Fruit fly (Drosophila melanogaster) whole organism, embryonic: ENCODE results near the gene Lrch.

ENCODE experiments used
- Antp ChIP-seq: fragments of 200-800 bp; sonication (Bioruptor generic); optimal IDR thresholded peaks from 3 replicates; lab custom pipeline; 2016; ENCODE audit warnings: missing biosample characterization, missing genetic modification characterization
- CG1024 ChIP-seq: fragments of 200-800 bp; sonication (Bioruptor generic); IDR thresholded peaks from 2 replicates; pipeline ENCODE4 v1.3.6; 2022; ENCODE audit warnings: missing biosample characterization, missing genetic modification characterization
- CG10267 ChIP-seq: fragments of 200-800 bp; sonication (Bioruptor generic); optimal IDR thresholded peaks from 2 replicates; lab custom pipeline; 2018; ENCODE audit warnings: missing biosample characterization, mild to moderate bottlenecking, missing genetic modification characterization, moderate library complexity
- CG11247 ChIP-seq: fragments of 200-800 bp; sonication (Bioruptor generic); IDR thresholded peaks from 2 replicates; pipeline ENCODE4 v1.3.6; 2022; ENCODE audit warnings: missing biosample characterization, missing genetic modification characterization
- CG17186 ChIP-seq: fragments of 200-800 bp; sonication (Bioruptor generic); optimal IDR thresholded peaks from 3 replicates; lab custom pipeline; 2017; ENCODE audit warnings: missing biosample characterization, missing genetic modification reagents, missing genetic modification characterization
- CG17568 ChIP-seq: fragments of 200-800 bp; sonication (Bioruptor generic); optimal IDR thresholded peaks from 2 replicates; lab custom pipeline; 2018; ENCODE audit warnings: missing biosample characterization, mild to moderate bottlenecking, missing genetic modification characterization, moderate library complexity
- CG1792 ChIP-seq: fragments of 200-800 bp; sonication (Bioruptor generic); optimal IDR thresholded peaks from 2 replicates; lab custom pipeline; 2016; ENCODE audit warnings: missing biosample characterization, missing genetic modification characterization
- CG18599 ChIP-seq: fragments of 200-800 bp; sonication (Bioruptor generic); optimal IDR thresholded peaks from 3 replicates; lab custom pipeline; 2017; ENCODE audit warnings: missing biosample characterization, missing genetic modification characterization, mild to moderate bottlenecking, moderate library complexity, missing genetic modification reagents
- CG31388 ChIP-seq: fragments of 200-800 bp; sonication (Bioruptor generic); optimal IDR thresholded peaks from 2 replicates; lab custom pipeline; 2016; ENCODE audit warnings: missing biosample characterization, missing genetic modification characterization
- CG33213 ChIP-seq: fragments of 200-800 bp; sonication (Bioruptor generic); optimal IDR thresholded peaks from 3 replicates; lab custom pipeline; 2016; ENCODE audit warnings: missing biosample characterization, missing genetic modification characterization
- CG34224 ChIP-seq: fragments of 200-800 bp; sonication (Bioruptor generic); IDR thresholded peaks from 3 replicates; pipeline ENCODE4 v1.3.6; 2022; ENCODE audit warnings: missing biosample characterization, missing genetic modification characterization; ENCODE audit not compliant: partially characterized antibody
- CG34422 ChIP-seq: fragments of 200-800 bp; sonication (Bioruptor generic); IDR thresholded peaks from 3 replicates; pipeline ENCODE4 v1.3.6; 2022; ENCODE audit warnings: missing biosample characterization, missing genetic modification characterization
- CG4854 ChIP-seq: fragments of 200-800 bp; sonication (Bioruptor generic); optimal IDR thresholded peaks from 2 replicates; lab custom pipeline; 2016; ENCODE audit warnings: missing biosample characterization, missing genetic modification characterization, inconsistent platforms
- CG6791 ChIP-seq: fragments of 200-800 bp; sonication (Bioruptor generic); IDR thresholded peaks from 3 replicates; pipeline ENCODE4 v1.3.6; 2022; ENCODE audit warnings: missing biosample characterization, missing genetic modification characterization; ENCODE audit not compliant: partially characterized antibody
- CG8281 ChIP-seq: fragments of 200-800 bp; sonication (Bioruptor generic); optimal IDR thresholded peaks from 2 replicates; lab custom pipeline; 2018; ENCODE audit warnings: missing biosample characterization, mild to moderate bottlenecking, missing genetic modification characterization, moderate library complexity
- D19B ChIP-seq: fragments of 200-800 bp; sonication (Bioruptor generic); optimal IDR thresholded peaks from 2 replicates; lab custom pipeline; 2017; ENCODE audit warnings: missing biosample characterization, mild to moderate bottlenecking, missing genetic modification characterization
- Dbx ChIP-seq: fragments of 200-800 bp; sonication (Bioruptor generic); IDR thresholded peaks from 3 replicates; pipeline ENCODE4 v1.3.6; 2022; ENCODE audit warnings: missing biosample characterization, missing genetic modification characterization
- Dip3 ChIP-seq: fragments of 200-800 bp; sonication (Bioruptor generic); optimal IDR thresholded peaks from 3 replicates; lab custom pipeline; 2016; ENCODE audit warnings: missing biosample characterization, missing genetic modification characterization
- GATAe ChIP-seq: fragments of 200-800 bp; sonication (Bioruptor generic); conservative IDR thresholded peaks from 2 replicates; pipeline ENCODE4 v1.3.6; 2022; ENCODE audit warnings: missing biosample characterization, missing genetic modification characterization
- H2.0 ChIP-seq: fragments of 200-800 bp; sonication (Bioruptor generic); IDR thresholded peaks from 2 replicates; pipeline ENCODE4 v1.3.6; 2022; ENCODE audit warnings: missing biosample characterization, missing genetic modification characterization
- HLH54F ChIP-seq: fragments of 200-800 bp; sonication (Bioruptor generic); optimal IDR thresholded peaks from 3 replicates; lab custom pipeline; 2016; ENCODE audit warnings: missing biosample characterization, missing genetic modification characterization
- Hmr ChIP-seq: fragments of 200-800 bp; sonication (Bioruptor generic); optimal IDR thresholded peaks from 3 replicates; lab custom pipeline; 2017; ENCODE audit warnings: mild to moderate bottlenecking, missing biosample characterization, missing genetic modification reagents, missing genetic modification characterization
- Hr78 ChIP-seq, 2 experiments: fragments of 200-800 bp in 1 of 2; fragments of >200 bp in 1 of 2; sonication (Bioruptor generic) in 1 of 2; optimal IDR thresholded peaks; 2 replicates each; lab custom pipeline; 2017 to 2019; ENCODE audit warnings: missing biosample characterization in 2 of 2, missing genetic modification characterization in 2 of 2, mild to moderate bottlenecking in 1 of 2, moderate library complexity in 1 of 2
- Neu2 ChIP-seq: fragments of 200-800 bp; sonication (Bioruptor generic); optimal IDR thresholded peaks from 3 replicates; lab custom pipeline; 2016; ENCODE audit warnings: missing biosample characterization, missing genetic modification characterization, borderline replicate concordance
- Oaz ChIP-seq: fragments of 200-800 bp; sonication (Bioruptor generic); IDR thresholded peaks from 2 replicates; pipeline ENCODE4 v1.3.6; 2022; ENCODE audit warnings: missing biosample characterization, missing genetic modification characterization
- Oli ChIP-seq: fragments of 200-800 bp; sonication (Bioruptor generic); optimal IDR thresholded peaks from 2 replicates; lab custom pipeline; 2018; ENCODE audit warnings: missing biosample characterization, mild to moderate bottlenecking, missing genetic modification characterization, moderate library complexity
- PHDP ChIP-seq: fragments of 200-800 bp; sonication (Bioruptor generic); optimal IDR thresholded peaks from 3 replicates; lab custom pipeline; 2018; ENCODE audit warnings: missing biosample characterization, mild to moderate bottlenecking, missing genetic modification characterization, moderate library complexity
- Ravus ChIP-seq: fragments of 200-800 bp; sonication (Bioruptor generic); IDR thresholded peaks from 2 replicates; pipeline ENCODE4 v1.3.6; 2022; ENCODE audit warnings: missing biosample characterization, missing genetic modification characterization
- Sox102F ChIP-seq: fragments of 200-800 bp; sonication (Bioruptor generic); optimal IDR thresholded peaks from 2 replicates; lab custom pipeline; 2018; ENCODE audit warnings: missing biosample characterization, mild to moderate bottlenecking, missing genetic modification characterization, moderate library complexity
- Usf ChIP-seq: fragments of 200-800 bp; sonication (Bioruptor generic); optimal IDR thresholded peaks from 2 replicates; lab custom pipeline; 2017; ENCODE audit warnings: missing genotype, missing biosample characterization, missing genetic modification characterization
- Xrp1 ChIP-seq: fragments of 200-800 bp; sonication (Bioruptor generic); IDR thresholded peaks from 2 replicates; pipeline ENCODE4 v1.3.6; 2022; ENCODE audit warnings: missing biosample characterization, missing genetic modification characterization
- ase ChIP-seq: fragments of 200-800 bp; sonication (Bioruptor generic); IDR thresholded peaks from 3 replicates; pipeline ENCODE4 v1.3.6; 2022; ENCODE audit warnings: missing biosample characterization, missing genetic modification characterization
- chif ChIP-seq, 2 experiments: fragments of 200-800 bp; sonication (Bioruptor generic); optimal IDR thresholded peaks; 3 replicates each; lab custom pipeline; 2016; ENCODE audit warnings: missing biosample characterization in 2 of 2, missing genetic modification characterization in 2 of 2
- crc ChIP-seq: fragments of 200-800 bp; sonication (Bioruptor generic); optimal IDR thresholded peaks from 2 replicates; lab custom pipeline; 2016; ENCODE audit warnings: missing biosample characterization, missing genetic modification characterization
- danr ChIP-seq: fragments of 200-800 bp; sonication (Bioruptor generic); IDR thresholded peaks from 2 replicates; pipeline ENCODE4 v1.3.6; 2022; ENCODE audit warnings: missing biosample characterization, missing genetic modification characterization
- dmrt99B ChIP-seq: fragments of 200-800 bp; sonication (Bioruptor generic); optimal IDR thresholded peaks from 2 replicates; lab custom pipeline; 2018; ENCODE audit warnings: missing biosample characterization, mild to moderate bottlenecking, missing genetic modification characterization, moderate library complexity
- dysf ChIP-seq: fragments of 200-800 bp; sonication (Bioruptor generic); IDR thresholded peaks from 3 replicates; pipeline ENCODE4 v1.3.6; 2022; ENCODE audit warnings: missing biosample characterization, missing genetic modification characterization
- gcm2 ChIP-seq: fragments of 200-800 bp; sonication (Bioruptor generic); optimal IDR thresholded peaks from 2 replicates; lab custom pipeline; 2016; ENCODE audit warnings: missing biosample characterization, missing genetic modification characterization
- gt ChIP-seq: fragments of 200-800 bp; sonication (Bioruptor generic); IDR thresholded peaks from 2 replicates; pipeline ENCODE4 v1.3.6; 2022; ENCODE audit warnings: missing biosample characterization, missing genetic modification characterization
- kah ChIP-seq: fragments of 200-800 bp; sonication (Bioruptor generic); optimal IDR thresholded peaks from 2 replicates; lab custom pipeline; 2018; ENCODE audit warnings: missing biosample characterization, mild to moderate bottlenecking, missing genetic modification characterization
- lab ChIP-seq: fragments of 200-800 bp; sonication (Bioruptor generic); optimal IDR thresholded peaks from 3 replicates; lab custom pipeline; 2017; ENCODE audit warnings: missing biosample characterization, missing genetic modification characterization, mild to moderate bottlenecking, moderate library complexity, missing genetic modification reagents
- nom ChIP-seq: fragments of 200-800 bp; sonication (Bioruptor generic); optimal IDR thresholded peaks from 2 replicates; lab custom pipeline; 2017; ENCODE audit warnings: missing biosample characterization, missing genetic modification characterization, mild to moderate bottlenecking, moderate library complexity, missing genetic modification reagents
- oc ChIP-seq: fragments of 200-800 bp; sonication (Bioruptor generic); optimal IDR thresholded peaks from 2 replicates; lab custom pipeline; 2018; ENCODE audit warnings: missing biosample characterization, mild to moderate bottlenecking, missing genetic modification characterization, moderate library complexity
- pb ChIP-seq: fragments of 200-800 bp; sonication (Bioruptor generic); optimal IDR thresholded peaks from 3 replicates; lab custom pipeline; 2016; ENCODE audit warnings: missing biosample characterization, missing genetic modification characterization
- sens ChIP-seq: fragments of 200-800 bp; sonication (Bioruptor generic); peaks from one replicate; lab custom pipeline; 2016; ENCODE audit warnings: missing biosample characterization, missing genetic modification characterization
- slbo ChIP-seq: fragments of 200-800 bp; sonication (Bioruptor generic); IDR thresholded peaks from 2 replicates; pipeline ENCODE4 v1.3.6; 2022; ENCODE audit warnings: missing biosample characterization, missing genetic modification characterization
- tap ChIP-seq: fragments of 200-800 bp; optimal IDR thresholded peaks from 3 replicates; lab custom pipeline; 2019; ENCODE audit warnings: missing biosample characterization, mild to moderate bottlenecking, missing genetic modification characterization, moderate library complexity
- twi ChIP-seq: fragments of 200-800 bp; optimal IDR thresholded peaks from 2 replicates; lab custom pipeline; 2019; ENCODE audit warnings: missing biosample characterization, mild to moderate bottlenecking, missing genetic modification characterization, moderate library complexity
- unc-4 ChIP-seq: fragments of 200-800 bp; sonication (Bioruptor generic); IDR thresholded peaks from 2 replicates; pipeline ENCODE4 v1.3.6; 2022; ENCODE audit warnings: missing biosample characterization, missing genetic modification characterization; ENCODE audit not compliant: partially characterized antibody
- zf30C ChIP-seq: fragments of 200-800 bp; sonication (Bioruptor generic); optimal IDR thresholded peaks from 3 replicates; lab custom pipeline; 2018; ENCODE audit warnings: missing biosample characterization, mild to moderate bottlenecking, missing genetic modification characterization

The Lrch gene

DNA sequence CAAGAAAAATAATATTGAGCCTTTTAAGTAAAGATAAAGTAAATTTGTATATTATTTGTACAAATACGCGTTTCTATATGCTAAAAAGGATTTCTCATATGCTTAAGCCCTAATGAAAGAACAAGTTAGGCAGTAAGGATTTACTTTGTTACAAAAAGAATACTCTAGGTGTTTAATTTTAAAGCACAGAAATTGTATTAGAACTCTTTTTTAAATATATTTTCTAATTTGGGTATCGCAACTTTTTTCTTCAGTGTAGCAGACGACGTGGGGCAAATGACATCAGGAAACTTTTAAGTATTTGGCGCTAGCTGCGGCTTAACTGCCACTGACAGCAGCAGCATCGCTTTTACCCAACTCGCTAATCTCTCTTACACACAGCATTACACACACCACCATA, 38.2 kb upstream of the Lrch start (continued):
- peak; percentile 13 for TF ChIP-seq oc (tag; lab: Kevin White, UChicago)
- TF ChIP-seq Usf (GFP tag; lab: Kevin White, UChicago), result no peak
- no peak for TF ChIP-seq gt
- no peak for TF ChIP-seq twi
- TF ChIP-seq dmrt99B (tag; lab: Kevin White, UChicago), result peak; percentile 38
- TF ChIP-seq, all 482 proteins: peak for 24

DNA sequence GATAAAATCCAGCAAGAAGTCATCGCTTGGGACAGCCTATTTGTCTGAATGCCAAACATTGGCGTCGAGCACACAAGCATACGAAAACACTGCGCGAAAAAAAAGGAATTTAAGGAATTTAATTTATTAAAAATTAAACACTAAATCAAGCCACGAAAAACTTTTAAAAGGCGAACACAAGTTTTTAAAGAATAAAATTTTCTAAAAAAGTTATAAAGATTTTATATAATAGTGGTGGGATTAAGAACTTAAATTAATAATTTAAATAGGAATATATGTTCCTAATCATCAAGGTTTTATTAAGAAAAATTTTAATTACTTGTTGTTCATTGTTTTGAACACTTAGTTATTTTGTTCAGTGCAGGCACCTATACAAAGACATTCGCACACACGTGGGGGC, 37.5 kb upstream of the Lrch start:
- TF ChIP-seq tap (tag; lab: Kevin White, UChicago) (no peak), PHDP (tag; lab: Kevin White, UChicago) (peak; percentile 26), crc (GFP tag; lab: Kevin White, UChicago) (no peak), Antp (GFP tag; lab: Kevin White, UChicago) (no peak), chif (GFP tag; optimal IDR thresholded peaks at IDR 0.05; lab: Kevin White, UChicago) (no peak), sens (GFP tag; lab: Kevin White, UChicago) (peak; percentile 54), pb (GFP tag; lab: Kevin White, UChicago) (no peak), Xrp1 (GFP tag; lab: Robert Waterston, UW) (no peak; the same call in 1 of the 2 replicates), nom (GFP tag; lab: Kevin White, UChicago) (no peak), kah (GFP tag; lab: Kevin White, UChicago) (no peak), zf30C (GFP tag; lab: Kevin White, UChicago) (no peak), CG34422 (GFP tag; lab: Robert Waterston, UW) (no peak), CG8281 (no peak), D19B (GFP tag; lab: Kevin White, UChicago) (peak; percentile 0), unc-4 (no peak), ase (GFP tag; lab: Robert Waterston, UW) (no peak), CG10267 (peak; percentile 9), CG34224 (no peak), Hmr (GFP tag; lab: Kevin White, UChicago) (peak; percentile 35), CG17568 (GFP tag; lab: Kevin White, UChicago) (no peak), CG11247 (GFP tag; lab: Robert Waterston, UW) (no peak), Dip3 (GFP tag; lab: Kevin White, UChicago) (no peak), CG4854 (GFP tag; lab: Kevin White, UChicago) (no peak), CG33213 (GFP tag; lab: Kevin White, UChicago) (no peak), lab (peak; percentile 57), dysf (no peak), Neu2 (GFP tag; lab: Kevin White, UChicago) (no peak), Oli (peak; percentile 47), CG6791 (no peak), HLH54F (GFP tag; lab: Kevin White, UChicago) (no peak), slbo (GFP tag; lab: Robert Waterston, UW) (peak; percentile 49; the same call in 1 of the 2 replicates), H2.0 (GFP tag; lab: Robert Waterston, UW) (no peak), CG18599 (GFP tag; lab: Kevin White, UChicago) (peak; percentile 27), Hr78 (GFP tag; optimal IDR thresholded peaks at IDR 0.05; lab: Kevin White, UChicago) (no peak), GATAe (no peak), CG31388 (GFP tag; lab: Kevin White, UChicago) (no peak), Ravus (GFP tag; lab: Robert Waterston, UW) (no peak; the same call in 1 of the 2 replicates), Dbx (GFP tag; lab: Robert Waterston, UW) (no peak), CG1792 (GFP tag; lab: Kevin White, UChicago) (no peak), Oaz (GFP tag; lab: Robert Waterston, UW) (no peak), Sox102F (GFP tag; lab: Kevin White, UChicago) (peak; percentile 60), CG1024 (GFP tag; lab: Robert Waterston, UW) (no peak), CG17186 (GFP tag; lab: Kevin White, UChicago) (no peak), gcm2 (no peak), danr (GFP tag; lab: Robert Waterston, UW) (no peak)
